Worm (Caenorhabditis elegans): ENCODE data around the gene cyl-1.

cyl-1 gene

DNA sequence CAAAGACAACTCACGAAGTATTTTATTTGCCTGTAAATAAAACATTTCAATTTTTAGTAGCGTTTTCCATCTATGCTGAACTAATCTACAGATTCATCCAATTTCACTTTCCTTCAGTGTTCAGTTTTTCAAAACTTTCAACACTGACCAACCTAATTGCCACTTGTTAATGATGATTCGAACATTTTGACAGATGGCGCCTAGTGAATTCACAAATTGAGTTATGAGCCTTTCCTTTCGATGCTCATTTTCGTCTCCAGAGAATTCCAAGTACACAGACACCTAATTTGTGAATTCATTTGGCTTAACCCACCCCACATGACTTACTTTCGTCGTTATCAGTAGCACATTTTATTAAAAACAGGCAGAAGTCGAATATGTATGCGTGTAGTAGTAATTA lies 46.7 kb downstream of the cyl-1 start:
- TF ChIP-seq pha-4 (tag; optimal IDR thresholded peaks at IDR 0.05) (no peak), lin-15B (tag; optimal IDR thresholded peaks at IDR 0.05) (no peak), nhr-76 (tag; optimal IDR thresholded peaks at IDR 0.05) (no peak), ztf-11 (tag; optimal IDR thresholded peaks at IDR 0.05) (no peak), unc-39 (tag; optimal IDR thresholded peaks at IDR 0.05) (no peak), ztf-4 (tag; optimal IDR thresholded peaks at IDR 0.05) (no peak), nhr-12 (tag; optimal IDR thresholded peaks at IDR 0.05) (no peak), ama-1 (optimal IDR thresholded peaks at IDR 0.05) (no peak)

ce11 chrV:11945429-11945828 lies 48.1 kb downstream of the cyl-1 start:
- TF ChIP-seq egl-27 (tag; optimal IDR thresholded peaks at IDR 0.05) (no peak), elt-2 (tag; optimal IDR thresholded peaks at IDR 0.05) (no peak), nhr-237 (tag; optimal IDR thresholded peaks at IDR 0.05) (no peak), eor-1 (tag; optimal IDR thresholded peaks at IDR 0.05) (no peak), nhr-23 (tag; optimal IDR thresholded peaks at IDR 0.05) (no peak), mdl-1 (tag; optimal IDR thresholded peaks at IDR 0.05) (no peak), hmg-11 (tag; optimal IDR thresholded peaks at IDR 0.05) (no peak), nhr-25 (tag; optimal IDR thresholded peaks at IDR 0.05) (no peak), sea-2 (GFP tag; optimal IDR thresholded peaks at IDR 0.05) (no peak), lin-39 (tag; optimal IDR thresholded peaks at IDR 0.05) (no peak), pqm-1 (tag; optimal IDR thresholded peaks at IDR 0.05) (no peak), egl-5 (tag; optimal IDR thresholded peaks at IDR 0.05) (no peak), aly-2 (tag; optimal IDR thresholded peaks at IDR 0.05) (no peak), mml-1 (tag; optimal IDR thresholded peaks at IDR 0.05) (no peak), nhr-76 (tag; optimal IDR thresholded peaks at IDR 0.05) (no peak), ceh-82 (tag; optimal IDR thresholded peaks at IDR 0.05) (no peak), unc-62 (GFP tag; optimal IDR thresholded peaks at IDR 0.05) (no peak)

ce11 chrV:11943737-11944136 lies 49.8 kb downstream of the cyl-1 start:
- no peak for TF ChIP-seq lin-15B (tag; optimal IDR thresholded peaks at IDR 0.05)
- no peak for TF ChIP-seq mml-1 (tag; optimal IDR thresholded peaks at IDR 0.05)
- TF ChIP-seq nhr-25 (tag; optimal IDR thresholded peaks at IDR 0.05): no peak
- TF ChIP-seq mdl-1 (tag; optimal IDR thresholded peaks at IDR 0.05): no peak
- no peak for TF ChIP-seq unc-39 (tag; optimal IDR thresholded peaks at IDR 0.05)
- TF ChIP-seq nhr-23 (tag; optimal IDR thresholded peaks at IDR 0.05): no peak
- TF ChIP-seq eor-1 (tag; optimal IDR thresholded peaks at IDR 0.05): no peak
- TF ChIP-seq tbx-2 (tag; optimal IDR thresholded peaks at IDR 0.05): no peak
- no peak for TF ChIP-seq elt-2 (tag; optimal IDR thresholded peaks at IDR 0.05)
- TF ChIP-seq unc-62 (GFP tag; optimal IDR thresholded peaks at IDR 0.05): no peak
- TF ChIP-seq ama-1 (optimal IDR thresholded peaks at IDR 0.05): no peak
- TF ChIP-seq ztf-11 (tag; optimal IDR thresholded peaks at IDR 0.05): no peak

- TF ChIP-seq lin-39 (tag; optimal IDR thresholded peaks at IDR 0.05) (no peak), fkh-2 (tag; optimal IDR thresholded peaks at IDR 0.05) (no peak), ceh-82 (tag; optimal IDR thresholded peaks at IDR 0.05) (no peak), nhr-12 (tag; optimal IDR thresholded peaks at IDR 0.05) (no peak), ZK546.5 (tag; optimal IDR thresholded peaks at IDR 0.05) (no peak)
These were observed 51.2 kb downstream of the cyl-1 start, which contains the start of gene F58H1.6 for ce11 chrV:11942325-11942724. F58H1.6 (plus strand) TSS chrV:11942625.

ce11 chrV:11941664-11942063 lies 51.9 kb downstream of the cyl-1 start:
- TF ChIP-seq pha-4 (tag; optimal IDR thresholded peaks at IDR 0.05) (peak; percentile 46), elt-2 (tag; optimal IDR thresholded peaks at IDR 0.05) (peak; percentile 99), fkh-10 (GFP tag; optimal IDR thresholded peaks at IDR 0.05) (no peak), tbx-2 (tag; optimal IDR thresholded peaks at IDR 0.05) (no peak), ztf-4 (tag; optimal IDR thresholded peaks at IDR 0.05) (no peak), ceh-16 (tag; optimal IDR thresholded peaks at IDR 0.05) (no peak), jun-1 (tag; optimal IDR thresholded peaks at IDR 0.05) (peak; percentile 13), fos-1 (tag; optimal IDR thresholded peaks at IDR 0.05) (no peak), pqm-1 (tag; optimal IDR thresholded peaks at IDR 0.05) (peak; percentile 96), lin-39 (tag; optimal IDR thresholded peaks at IDR 0.05) (no peak), unc-39 (tag; optimal IDR thresholded peaks at IDR 0.05) (no peak), nhr-67 (tag; optimal IDR thresholded peaks at IDR 0.05) (no peak), fkh-2 (tag; optimal IDR thresholded peaks at IDR 0.05) (no peak), eor-1 (tag; optimal IDR thresholded peaks at IDR 0.05) (no peak), hmg-11 (tag; optimal IDR thresholded peaks at IDR 0.05) (no peak), nfya-1 (tag; optimal IDR thresholded peaks at IDR 0.05; ENCODE audit: insufficient read depth) (no peak), zag-1 (tag; optimal IDR thresholded peaks at IDR 0.05) (no peak), nhr-43 (tag; optimal IDR thresholded peaks at IDR 0.05; ENCODE audit: poor library complexity, severe bottlenecking) (no peak), ama-1 (optimal IDR thresholded peaks at IDR 0.05) (no peak), nhr-25 (tag; optimal IDR thresholded peaks at IDR 0.05) (no peak), sea-2 (GFP tag; optimal IDR thresholded peaks at IDR 0.05) (no peak), nhr-11 (tag; optimal IDR thresholded peaks at IDR 0.05) (no peak), skn-1 (tag; optimal IDR thresholded peaks at IDR 0.05) (no peak), mdl-1 (tag; optimal IDR thresholded peaks at IDR 0.05) (no peak)

Measured in whole organism, L3 larva.